Worm (Caenorhabditis elegans) whole organism, L2 larva: Measurements from ENCODE around the gene F17A2.16.

ENCODE experiments used
- C34F6.9 ChIP-seq: fragments of 150-350 bp; optimal IDR thresholded peaks from 2 replicates; lab custom pipeline; 2014; ENCODE audit warnings: missing biosample characterization, missing genetic modification characterization
- F13H6.1 ChIP-seq: sonication (generic microtip); optimal IDR thresholded peaks from 2 replicates; lab custom pipeline; 2016; ENCODE audit warnings: missing genetic modification characterization, missing compliant biosample characterization
- Y55F3AM.14 ChIP-seq: fragments of 200-800 bp; sonication (Bioruptor generic); optimal IDR thresholded peaks from 2 replicates; lab custom pipeline; 2018; ENCODE audit warnings: mild to moderate bottlenecking, missing genetic modification characterization, missing compliant biosample characterization
- ZK546.5 ChIP-seq: sonication (generic microtip); optimal IDR thresholded peaks from 2 replicates; lab custom pipeline; 2017; ENCODE audit warnings: missing biosample characterization, missing genetic modification characterization
- alr-1 ChIP-seq: fragments of 150-350 bp; optimal IDR thresholded peaks from 2 replicates; lab custom pipeline; 2014; ENCODE audit warnings: missing biosample characterization, missing genetic modification characterization
- aly-2 ChIP-seq: fragments of 150-350 bp; optimal IDR thresholded peaks from 2 replicates; lab custom pipeline; 2014; ENCODE audit warnings: missing biosample characterization, missing genetic modification characterization
- ama-1 ChIP-seq: fragments of 150-350 bp; optimal IDR thresholded peaks from 2 replicates; lab custom pipeline; 2018; ENCODE audit warnings: inconsistent platforms
- blmp-1 ChIP-seq: sonication (generic microtip); optimal IDR thresholded peaks from 2 replicates; lab custom pipeline; 2017; ENCODE audit warnings: missing genetic modification characterization, mild to moderate bottlenecking, missing compliant biosample characterization, antibody characterized with exemption, moderate library complexity; ENCODE audit not compliant: insufficient read depth
- ceh-16 ChIP-seq: fragments of 150-350 bp; optimal IDR thresholded peaks from 2 replicates; lab custom pipeline; 2014; ENCODE audit warnings: missing biosample characterization, missing genetic modification characterization
- ceh-82 ChIP-seq: fragments of 150-350 bp; optimal IDR thresholded peaks from 2 replicates; lab custom pipeline; 2014; ENCODE audit warnings: missing biosample characterization, missing genetic modification characterization
- crh-2 ChIP-seq: sonication (generic microtip); optimal IDR thresholded peaks from 2 replicates; lab custom pipeline; 2017; ENCODE audit warnings: missing biosample characterization, missing genetic modification characterization
- egl-27 ChIP-seq: sonication (generic microtip); optimal IDR thresholded peaks from 3 replicates; lab custom pipeline; 2017; ENCODE audit warnings: missing biosample characterization, missing genetic modification reagents, missing genetic modification characterization
- elt-1 ChIP-seq: fragments of 150-350 bp; optimal IDR thresholded peaks from 2 replicates; lab custom pipeline; 2014; ENCODE audit warnings: missing biosample characterization, missing genetic modification characterization
- elt-3 ChIP-seq: sonication (generic microtip); optimal IDR thresholded peaks from 2 replicates; lab custom pipeline; 2017; ENCODE audit warnings: missing biosample characterization, missing genetic modification characterization
- gmeb-1 ChIP-seq: fragments of 150-350 bp; optimal IDR thresholded peaks from 2 replicates; lab custom pipeline; 2014; ENCODE audit warnings: missing biosample characterization, missing genetic modification characterization
- lin-11 ChIP-seq: fragments of 150-350 bp; sonication (generic microtip); optimal IDR thresholded peaks from 2 replicates; lab custom pipeline; 2014; ENCODE audit warnings: missing biosample characterization, missing genetic modification characterization, inconsistent platforms, mixed read lengths
- lin-13 ChIP-seq: fragments of 150-350 bp; optimal IDR thresholded peaks from 2 replicates; lab custom pipeline; 2014; ENCODE audit warnings: missing biosample characterization, missing genetic modification reagents, missing genetic modification characterization
- lin-39 ChIP-seq: fragments of 150-350 bp; optimal IDR thresholded peaks from 2 replicates; lab custom pipeline; 2014; ENCODE audit warnings: missing biosample characterization, missing genetic modification reagents, missing genetic modification characterization
- lsy-2 ChIP-seq, 2 experiments: fragments of 150-350 bp in 1 of 2; sonication (generic microtip) in 1 of 2; optimal IDR thresholded peaks; 2 replicates each; lab custom pipeline; 2014 to 2017; ENCODE audit warnings: missing biosample characterization in 2 of 2, missing genetic modification characterization in 2 of 2
- mdl-1 ChIP-seq, 2 experiments: fragments of 150-350 bp in 1 of 2; sonication (generic microtip) in 1 of 2; optimal IDR thresholded peaks; 2 replicates each; lab custom pipeline; 2017; ENCODE audit warnings: missing biosample characterization in 2 of 2, missing genetic modification characterization in 2 of 2
- nhr-10 ChIP-seq: sonication (generic microtip); optimal IDR thresholded peaks from 2 replicates; lab custom pipeline; 2017; ENCODE audit warnings: missing biosample characterization, missing genetic modification characterization
- nhr-11 ChIP-seq: fragments of 150-350 bp; optimal IDR thresholded peaks from 2 replicates; lab custom pipeline; 2014; ENCODE audit warnings: missing biosample characterization, missing genetic modification characterization
- nhr-12 ChIP-seq: fragments of 150-350 bp; optimal IDR thresholded peaks from 2 replicates; lab custom pipeline; 2014; ENCODE audit warnings: missing biosample characterization, missing genetic modification characterization
- nhr-129 ChIP-seq: fragments of 150-350 bp; optimal IDR thresholded peaks from 2 replicates; lab custom pipeline; 2014; ENCODE audit warnings: missing biosample characterization, missing genetic modification characterization
- nhr-21 ChIP-seq: fragments of 150-350 bp; optimal IDR thresholded peaks from 2 replicates; lab custom pipeline; 2014; ENCODE audit warnings: missing biosample characterization, missing genetic modification characterization
- nhr-23 ChIP-seq: fragments of 150-350 bp; optimal IDR thresholded peaks from 2 replicates; lab custom pipeline; 2014; ENCODE audit warnings: missing biosample characterization, missing genetic modification reagents, missing genetic modification characterization
- nhr-25 ChIP-seq: fragments of 150-350 bp; sonication (generic microtip); optimal IDR thresholded peaks from 3 replicates; lab custom pipeline; 2014; ENCODE audit warnings: missing biosample characterization, missing genetic modification characterization
- nhr-77 ChIP-seq: fragments of 150-350 bp; optimal IDR thresholded peaks from 2 replicates; lab custom pipeline; 2014; ENCODE audit warnings: missing biosample characterization, missing genetic modification characterization
- skn-1 ChIP-seq: sonication (generic microtip); optimal IDR thresholded peaks from 2 replicates; lab custom pipeline; 2017; ENCODE audit warnings: missing biosample characterization, missing genetic modification characterization
- sma-3 ChIP-seq: sonication (generic microtip); optimal IDR thresholded peaks from 2 replicates; lab custom pipeline; 2016; ENCODE audit warnings: missing genetic modification reagents, missing genetic modification characterization, missing compliant biosample characterization
- sma-9 ChIP-seq, 2 experiments: fragments of 150-350 bp in 1 of 2; sonication (generic microtip) in 1 of 2; optimal IDR thresholded peaks; 2 replicates each; lab custom pipeline; 2014 to 2016; ENCODE audit warnings: missing genetic modification characterization in 2 of 2, mild to moderate bottlenecking in 1 of 2, missing biosample characterization in 1 of 2, missing compliant biosample characterization in 1 of 2, missing genetic modification reagents in 1 of 2, moderate library complexity in 1 of 2
- snpc-4 ChIP-seq: fragments of 150-350 bp; optimal IDR thresholded peaks from 2 replicates; lab custom pipeline; 2014; ENCODE audit warnings: missing biosample characterization, missing genetic modification characterization
- unc-55 ChIP-seq: fragments of 150-350 bp; sonication (generic microtip); optimal IDR thresholded peaks from 3 replicates; lab custom pipeline; 2014; ENCODE audit warnings: missing biosample characterization, missing genetic modification reagents, missing genetic modification characterization
- unc-62 ChIP-seq: fragments of 150-350 bp; optimal IDR thresholded peaks from 2 replicates; lab custom pipeline; 2014; ENCODE audit warnings: missing biosample characterization, missing genetic modification reagents, missing genetic modification characterization
- zag-1 ChIP-seq: fragments of 150-350 bp; optimal IDR thresholded peaks from 2 replicates; lab custom pipeline; 2014; ENCODE audit warnings: missing biosample characterization, missing genetic modification characterization
- ztf-11 ChIP-seq: sonication (generic microtip); optimal IDR thresholded peaks from 2 replicates; lab custom pipeline; 2017; ENCODE audit warnings: missing biosample characterization, missing genetic modification characterization

The F17A2.16 gene

ce11 chrX:12314395-12314794 lies 6.1 kb downstream of the F17A2.16 start:
- no peak for TF ChIP-seq lin-11 (tag; lab: Kevin White, UChicago)
- no peak for TF ChIP-seq lsy-2 (tag; optimal IDR thresholded peaks at IDR 0.05; lab: Kevin White, UChicago)
- TF ChIP-seq unc-55, result no peak
- TF ChIP-seq unc-62 (GFP tag; lab: Kevin White, UChicago), result no peak
- TF ChIP-seq C34F6.9 (tag; lab: Kevin White, UChicago), result no peak
- TF ChIP-seq ama-1 (lab: Kevin White, UChicago), result no peak
- no peak for TF ChIP-seq sma-3
- TF ChIP-seq nhr-129 (tag; lab: Kevin White, UChicago), result no peak
- no peak for TF ChIP-seq F13H6.1 (tag; lab: Kevin White, UChicago)
- no peak for TF ChIP-seq nhr-23 (tag; lab: Kevin White, UChicago)

DNA sequence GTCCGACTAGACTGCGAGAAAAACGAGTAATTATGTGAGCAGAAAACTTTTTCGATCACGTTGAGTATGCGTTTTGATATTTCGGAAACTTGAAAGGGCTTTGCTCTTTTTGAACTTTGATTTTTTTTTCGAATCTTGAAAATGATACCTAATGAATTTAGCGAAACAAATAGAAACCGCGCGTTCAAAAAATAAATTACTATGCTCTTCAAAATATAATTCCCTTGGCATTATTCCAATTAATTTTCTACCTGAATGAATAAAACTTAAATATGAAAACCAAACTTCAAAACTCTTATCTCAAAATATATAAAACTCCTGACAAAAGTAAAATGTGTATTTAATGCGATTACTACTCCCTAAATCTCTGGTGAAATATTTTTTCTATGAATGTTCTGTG lies 7.0 kb downstream of the F17A2.16 start, which contains the start of gene xtr-2:
xtr-2 (plus strand) TSS at position 301 of the 400 bp plus-strand sequence.
- TF ChIP-seq F13H6.1 (tag; lab: Kevin White, UChicago) (no peak), elt-3 (no peak), ZK546.5 (tag; lab: Kevin White, UChicago) (no peak), skn-1 (tag; lab: Kevin White, UChicago) (no peak), lin-11 (tag; lab: Kevin White, UChicago) (no peak), sma-9 (GFP tag; optimal IDR thresholded peaks at IDR 0.05; lab: Kevin White, UChicago) (no peak), sma-9 (tag; optimal IDR thresholded peaks at IDR 0.05; lab: Kevin White, UChicago) (no peak), lin-39 (tag; lab: Kevin White, UChicago) (no peak), ztf-11 (no peak), egl-27 (tag; lab: Kevin White, UChicago) (no peak), zag-1 (no peak)

DNA sequence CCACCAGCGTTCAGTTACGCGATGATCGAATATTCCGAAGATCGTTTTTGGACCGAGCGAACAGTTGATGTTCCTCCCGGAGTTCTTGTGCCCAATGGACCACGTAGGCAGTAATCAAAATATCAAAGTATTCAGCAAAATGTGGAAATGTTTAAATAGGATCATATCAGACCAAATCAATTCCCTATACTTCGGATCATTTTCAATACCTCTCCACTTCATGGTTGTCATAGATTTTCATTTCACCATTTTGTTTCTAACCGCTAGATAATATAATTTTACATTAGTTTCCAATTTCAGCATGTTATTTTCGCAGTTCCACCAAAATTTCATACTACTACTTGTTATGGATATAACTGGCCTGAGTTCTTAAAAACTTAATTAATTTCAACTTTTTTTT lies 9.3 kb downstream of the F17A2.16 start:
- TF ChIP-seq nhr-10, result no peak
- no peak for TF ChIP-seq sma-3
- no peak for TF ChIP-seq C34F6.9 (tag; lab: Kevin White, UChicago)
- TF ChIP-seq lin-13 (GFP tag; lab: Kevin White, UChicago), result no peak
- TF ChIP-seq skn-1 (tag; lab: Kevin White, UChicago), result no peak
- TF ChIP-seq unc-62 (GFP tag; lab: Kevin White, UChicago), result no peak
- TF ChIP-seq lin-11 (tag; lab: Kevin White, UChicago), result no peak
- no peak for TF ChIP-seq snpc-4
- no peak for TF ChIP-seq nhr-23 (tag; lab: Kevin White, UChicago)
- no peak for TF ChIP-seq nhr-25 (tag; lab: Kevin White, UChicago)

ce11 chrX:12320737-12321136 lies 12.5 kb downstream of the F17A2.16 start, which contains the start of gene ceh-40:
ceh-40 (minus strand) TSS chrX:12320777.
- TF ChIP-seq egl-27 (tag; lab: Kevin White, UChicago) (no peak), zag-1 (no peak), gmeb-1 (tag; lab: Kevin White, UChicago) (no peak), nhr-23 (tag; lab: Kevin White, UChicago) (no peak), elt-1 (no peak), blmp-1 (tag; lab: Kevin White, UChicago) (no peak), nhr-21 (tag; lab: Kevin White, UChicago) (no peak), lsy-2 (tag; optimal IDR thresholded peaks at IDR 0.05; lab: Kevin White, UChicago) (no peak), nhr-10 (no peak), aly-2 (tag; lab: Kevin White, UChicago) (no peak), Y55F3AM.14 (no peak), ZK546.5 (tag; lab: Kevin White, UChicago) (no peak)

DNA sequence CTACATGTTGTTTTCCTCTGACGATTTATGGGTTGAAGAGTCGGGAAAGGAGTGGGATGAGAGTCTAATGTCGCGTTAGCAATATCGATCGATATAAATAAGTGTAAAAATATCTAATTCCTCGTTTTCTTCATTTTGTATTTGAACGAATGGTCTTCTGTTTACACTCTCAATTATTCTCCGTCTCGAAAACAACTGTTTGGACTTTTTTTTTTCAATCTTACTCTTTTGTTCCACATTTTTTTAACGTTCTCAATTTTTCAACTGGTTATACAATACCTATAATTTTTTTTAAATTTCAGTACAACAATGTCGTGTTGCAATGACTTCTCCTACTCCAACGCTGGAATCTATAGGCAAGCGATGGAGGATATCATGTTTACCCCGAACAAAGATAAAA lies 13.1 kb downstream of the F17A2.16 start, which contains the start of gene F17A2.13:
F17A2.13 (plus strand) TSS at position 301 of the 400 bp plus-strand sequence.
- TF ChIP-seq nhr-12 (tag; lab: Kevin White, UChicago) (no peak), nhr-77 (tag; lab: Kevin White, UChicago) (no peak), C34F6.9 (tag; lab: Kevin White, UChicago) (no peak), mdl-1 (tag; optimal IDR thresholded peaks at IDR 0.05; lab: Kevin White, UChicago) (no peak), Y55F3AM.14 (no peak), ceh-82 (tag; lab: Kevin White, UChicago) (no peak), crh-2 (tag; lab: Kevin White, UChicago) (no peak), ceh-16 (tag; lab: Kevin White, UChicago) (no peak), ztf-11 (no peak), gmeb-1 (tag; lab: Kevin White, UChicago) (no peak), unc-55 (no peak), ama-1 (lab: Kevin White, UChicago) (no peak), sma-3 (no peak), F13H6.1 (tag; lab: Kevin White, UChicago) (no peak), alr-1 (no peak), nhr-11 (tag; lab: Kevin White, UChicago) (no peak), elt-3 (no peak), nhr-21 (tag; lab: Kevin White, UChicago) (no peak)
